Worm (Caenorhabditis elegans) whole organism, L4 larva: ENCODE results near the gene fbxb-111.

ENCODE experiments used
- F37D6.2 ChIP-seq: sonication (generic microtip); optimal IDR thresholded peaks from 2 replicates; lab custom pipeline; 2016; ENCODE audit warnings: mild to moderate bottlenecking, missing genetic modification characterization, missing compliant biosample characterization
- F44E2.7 ChIP-seq: fragments of 200-800 bp; sonication (Bioruptor generic); IDR thresholded peaks from 2 replicates; pipeline ENCODE4 v2.1.2; 2022; ENCODE audit warnings: missing genetic modification characterization, missing compliant biosample characterization
- Y105C5A.15 ChIP-seq: fragments of 200-800 bp; sonication (Bioruptor generic); IDR thresholded peaks from 2 replicates; pipeline ENCODE4 v1.3.6; 2022; ENCODE audit warnings: missing genetic modification characterization, missing compliant biosample characterization
- Y5F2A.4 ChIP-seq: fragments of 200-800 bp; sonication (Bioruptor generic); optimal IDR thresholded peaks from 2 replicates; lab custom pipeline; 2018; ENCODE audit warnings: mild to moderate bottlenecking, missing genetic modification characterization, missing compliant biosample characterization
- ZK337.2 ChIP-seq: fragments of 200-800 bp; sonication (Bioruptor generic); IDR thresholded peaks from 2 replicates; pipeline ENCODE4 v1.3.6; 2022; ENCODE audit warnings: missing genetic modification reagents, missing genetic modification characterization, missing compliant biosample characterization
- aly-2 ChIP-seq: sonication (generic microtip); optimal IDR thresholded peaks from 2 replicates; lab custom pipeline; 2018; ENCODE audit warnings: missing biosample characterization, missing genetic modification characterization
- ceh-20 ChIP-seq: fragments of 200-800 bp; sonication (Bioruptor generic); IDR thresholded peaks from 2 replicates; pipeline ENCODE4 v1.3.6; 2022; ENCODE audit warnings: missing genetic modification reagents, missing genetic modification characterization, missing compliant biosample characterization
- ceh-32 ChIP-seq: sonication (generic microtip); optimal IDR thresholded peaks from 2 replicates; lab custom pipeline; 2016; ENCODE audit warnings: mild to moderate bottlenecking, missing genetic modification characterization, missing compliant biosample characterization; ENCODE audit not compliant: poor library complexity
- daf-16 ChIP-seq, 3 experiments: sonication (generic microtip); optimal IDR thresholded peaks; 2 replicates each; lab custom pipeline; 2016 to 2017; ENCODE audit warnings: missing genetic modification characterization in 3 of 3, missing genetic modification reagents in 3 of 3, mild to moderate bottlenecking in 2 of 3, missing compliant biosample characterization in 2 of 3, missing biosample characterization in 1 of 3, moderate library complexity in 1 of 3
- dmd-6 ChIP-seq: fragments of 200-800 bp; sonication (Bioruptor generic); IDR thresholded peaks from 2 replicates; pipeline ENCODE4 v1.3.6; 2022; ENCODE audit warnings: missing genetic modification reagents, missing genetic modification characterization, missing compliant biosample characterization
- dmd-9 ChIP-seq: fragments of 200-800 bp; sonication (Bioruptor generic); IDR thresholded peaks from 2 replicates; pipeline ENCODE4 v1.3.6; 2022; ENCODE audit warnings: missing genetic modification reagents, missing genetic modification characterization, missing compliant biosample characterization
- duxl-1 ChIP-seq: sonication (generic microtip); optimal IDR thresholded peaks from 2 replicates; lab custom pipeline; 2016; ENCODE audit warnings: mild to moderate bottlenecking, missing genetic modification characterization, moderate library complexity, missing compliant biosample characterization; ENCODE audit not compliant: poor library complexity
- dve-1 ChIP-seq: sonication (generic microtip); optimal IDR thresholded peaks from 2 replicates; lab custom pipeline; 2017; ENCODE audit warnings: antibody characterized with exemption, mild to moderate bottlenecking, missing genetic modification characterization, missing compliant biosample characterization; ENCODE audit not compliant: insufficient read depth
- gei-8 ChIP-seq: fragments of 200-800 bp; sonication (Bioruptor generic); optimal IDR thresholded peaks from 2 replicates; lab custom pipeline; 2018; ENCODE audit warnings: mild to moderate bottlenecking, missing genetic modification characterization, missing compliant biosample characterization
- hif-1 ChIP-seq, 2 experiments: sonication (generic microtip); optimal IDR thresholded peaks; 2 replicates each; lab custom pipeline; 2016 to 2017; ENCODE audit warnings: missing compliant biosample characterization in 2 of 2, missing genetic modification characterization in 2 of 2, missing genetic modification reagents in 2 of 2, missing genotype in 2 of 2, mild to moderate bottlenecking in 1 of 2
- hlh-11 ChIP-seq: fragments of 200-800 bp; sonication (Bioruptor generic); optimal IDR thresholded peaks from 2 replicates; lab custom pipeline; 2018; ENCODE audit warnings: mild to moderate bottlenecking, missing genetic modification characterization, missing compliant biosample characterization
- hlh-30 ChIP-seq: sonication (generic microtip); optimal IDR thresholded peaks from 2 replicates; lab custom pipeline; 2017; ENCODE audit warnings: antibody characterized with exemption, mild to moderate bottlenecking, missing genetic modification characterization, missing compliant biosample characterization; ENCODE audit not compliant: insufficient read depth
- lin-13 ChIP-seq: fragments of 150-350 bp; optimal IDR thresholded peaks from 2 replicates; lab custom pipeline; 2014; ENCODE audit warnings: missing biosample characterization, missing genetic modification reagents, missing genetic modification characterization
- lir-3 ChIP-seq: sonication (generic microtip); optimal IDR thresholded peaks from 2 replicates; lab custom pipeline; 2016; ENCODE audit warnings: mild to moderate bottlenecking, missing genetic modification characterization, missing compliant biosample characterization
- lsy-2 ChIP-seq, 2 experiments: fragments of 150-350 bp in 1 of 2; sonication (generic microtip) in 1 of 2; optimal IDR thresholded peaks; 2 replicates each; lab custom pipeline; 2014 to 2017; ENCODE audit warnings: missing biosample characterization in 2 of 2, missing genetic modification characterization in 2 of 2
- madf-5 ChIP-seq, 2 experiments: fragments of 200-800 bp; sonication (Bioruptor generic); IDR thresholded peaks; 2 replicates each; pipeline ENCODE4 v1.3.6; 2022; ENCODE audit warnings: missing compliant biosample characterization in 2 of 2, missing genetic modification characterization in 2 of 2
- mdt-29 ChIP-seq: fragments of 200-800 bp; sonication (Bioruptor generic); IDR thresholded peaks from 2 replicates; pipeline ENCODE4 v1.3.6; 2022; ENCODE audit warnings: missing genetic modification reagents, missing genetic modification characterization, missing compliant biosample characterization
- mep-1 ChIP-seq: fragments of 150-350 bp; sonication (generic microtip); optimal IDR thresholded peaks from 3 replicates; lab custom pipeline; 2014; ENCODE audit warnings: missing biosample characterization, missing genetic modification characterization
- mxl-2 ChIP-seq: fragments of 200-800 bp; sonication (Bioruptor generic); conservative IDR thresholded peaks from 2 replicates; pipeline ENCODE4 v1.3.6; 2022; ENCODE audit warnings: missing genetic modification reagents, missing genetic modification characterization, missing compliant biosample characterization
- mxl-3 ChIP-seq: fragments of 200-800 bp; sonication (Bioruptor generic); optimal IDR thresholded peaks from 2 replicates; lab custom pipeline; 2018; ENCODE audit warnings: mild to moderate bottlenecking, missing genetic modification characterization, missing compliant biosample characterization
- nhr-10 ChIP-seq: fragments of 150-350 bp; optimal IDR thresholded peaks from 2 replicates; lab custom pipeline; 2014; ENCODE audit warnings: missing biosample characterization, missing genetic modification characterization
- nhr-102 ChIP-seq: sonication (generic microtip); optimal IDR thresholded peaks from 2 replicates; lab custom pipeline; 2016; ENCODE audit warnings: mild to moderate bottlenecking, missing genetic modification characterization, moderate library complexity, missing compliant biosample characterization
- nhr-11 ChIP-seq: fragments of 150-350 bp; optimal IDR thresholded peaks from 2 replicates; lab custom pipeline; 2014; ENCODE audit warnings: missing biosample characterization, missing genetic modification characterization
- nhr-28 ChIP-seq: fragments of 150-350 bp; optimal IDR thresholded peaks from 2 replicates; lab custom pipeline; 2014; ENCODE audit warnings: missing biosample characterization, missing genetic modification characterization
- nhr-41 ChIP-seq: fragments of 200-800 bp; sonication (Bioruptor generic); IDR thresholded peaks from 2 replicates; pipeline ENCODE4 v1.3.6; 2022; ENCODE audit warnings: missing genetic modification reagents, missing genetic modification characterization, missing compliant biosample characterization
- pha-4 ChIP-seq, 2 experiments: fragments of 150-350 bp in 1 of 2; fragments of 200-800 bp in 1 of 2; sonication (Bioruptor generic) in 1 of 2; IDR thresholded peaks in 1 of 2; optimal IDR thresholded peaks in 1 of 2; 2 replicates each; pipeline versions ENCODE4 v1.3.6 to Lab custom; 2014 to 2022; ENCODE audit warnings: missing genetic modification characterization in 2 of 2, missing genetic modification reagents in 2 of 2, missing biosample characterization in 1 of 2, missing compliant biosample characterization in 1 of 2
- php-3 ChIP-seq: fragments of 200-800 bp; sonication (Bioruptor generic); IDR thresholded peaks from 2 replicates; pipeline ENCODE4 v1.3.6; 2022; ENCODE audit warnings: missing genetic modification reagents, missing genetic modification characterization, missing compliant biosample characterization
- pqm-1 ChIP-seq: sonication (generic microtip); optimal IDR thresholded peaks from 2 replicates; lab custom pipeline; 2017; ENCODE audit warnings: missing biosample characterization, missing genetic modification characterization
- rbr-2 ChIP-seq: sonication (generic microtip); optimal IDR thresholded peaks from 2 replicates; lab custom pipeline; 2016; ENCODE audit warnings: missing genotype, missing genetic modification characterization, missing compliant biosample characterization
- saeg-2 ChIP-seq: fragments of 200-800 bp; sonication (Bioruptor generic); IDR thresholded peaks from 2 replicates; pipeline ENCODE4 v1.3.6; 2022; ENCODE audit warnings: missing genetic modification reagents, missing genetic modification characterization, missing compliant biosample characterization
- skn-1 ChIP-seq: fragments of 150-350 bp; optimal IDR thresholded peaks from 2 replicates; lab custom pipeline; 2014; ENCODE audit warnings: missing biosample characterization, missing genetic modification characterization
- snpc-1.2 ChIP-seq: fragments of 200-800 bp; sonication (Bioruptor generic); IDR thresholded peaks from 2 replicates; pipeline ENCODE4 v1.3.6; 2022; ENCODE audit warnings: missing genetic modification reagents, missing genetic modification characterization, missing compliant biosample characterization
- snpc-4 ChIP-seq: fragments of 150-350 bp; optimal IDR thresholded peaks from 2 replicates; lab custom pipeline; 2014; ENCODE audit warnings: missing biosample characterization, missing genetic modification characterization
- spr-3 ChIP-seq: fragments of 200-800 bp; sonication (Bioruptor generic); optimal IDR thresholded peaks from 2 replicates; lab custom pipeline; 2018; ENCODE audit warnings: mild to moderate bottlenecking, missing genetic modification characterization, missing compliant biosample characterization
- tra-1 ChIP-seq: fragments of 200-800 bp; sonication (Bioruptor generic); IDR thresholded peaks from 2 replicates; pipeline ENCODE4 v1.3.6; 2022; ENCODE audit warnings: missing genetic modification reagents, missing genetic modification characterization, missing compliant biosample characterization
- unc-39 ChIP-seq: sonication (generic microtip); optimal IDR thresholded peaks from 2 replicates; lab custom pipeline; 2017; ENCODE audit warnings: missing biosample characterization, missing genetic modification characterization
- unc-62 ChIP-seq, 3 experiments: fragments of 150-350 bp in 1 of 3; sonication (generic microtip); optimal IDR thresholded peaks in 2 of 3; peaks in 1 of 3; 1 replicate in 1 of 3; 2 replicates in 2 of 3; lab custom pipeline; 2014 to 2017; ENCODE audit warnings: missing biosample characterization in 3 of 3, missing genetic modification characterization in 3 of 3, missing genetic modification reagents in 3 of 3, missing genotype in 1 of 3
- zfp-3 ChIP-seq: fragments of 200-800 bp; sonication (Bioruptor generic); conservative IDR thresholded peaks from 2 replicates; pipeline ENCODE4 v1.3.6; 2022; ENCODE audit warnings: missing genetic modification reagents, missing genetic modification characterization, missing compliant biosample characterization
- zip-2 ChIP-seq: fragments of 150-350 bp; optimal IDR thresholded peaks from 2 replicates; lab custom pipeline; 2014; ENCODE audit warnings: missing biosample characterization, missing genetic modification characterization
- ztf-11 ChIP-seq: fragments of 150-350 bp; optimal IDR thresholded peaks from 2 replicates; lab custom pipeline; 2014; ENCODE audit warnings: missing biosample characterization, missing genetic modification characterization

The fbxb-111 gene

ce11 chrII:2735644-2736043, 39.2 kb downstream of the fbxb-111 start (continued):
- TF ChIP-seq lir-3 (tag; lab: Kevin White, UChicago) (no peak), hlh-11 (tag; lab: Kevin White, UChicago) (no peak), Y5F2A.4 (no peak), zip-2 (tag; lab: Kevin White, UChicago) (no peak), tra-1 (GFP tag; lab: Robert Waterston, UW) (0 out of 2 replicates have a peak, but pooled peaks have one; percentile 44), duxl-1 (tag; lab: Kevin White, UChicago) (no peak), php-3 (GFP tag; lab: Robert Waterston, UW) (no peak), ceh-32 (tag; lab: Kevin White, UChicago) (no peak), Y105C5A.15 (GFP tag; lab: Robert Waterston, UW) (0 out of 2 replicates have a peak, but pooled peaks have one; percentile 61), nhr-41 (GFP tag; lab: Robert Waterston, UW) (0 out of 2 replicates have a peak, but pooled peaks have one; percentile 31)

- TF ChIP-seq zfp-3 (GFP tag; lab: Robert Waterston, UW) (no peak), unc-39 (tag; lab: Kevin White, UChicago) (no peak), lin-13 (GFP tag; lab: Kevin White, UChicago) (no peak), skn-1 (tag; lab: Kevin White, UChicago) (no peak), mdt-29 (GFP tag; lab: Robert Waterston, UW) (no peak), mxl-2 (GFP tag; lab: Robert Waterston, UW) (no peak), unc-62 (GFP tag; optimal IDR thresholded peaks at IDR 0.05 in 1 of 2; lab: Kevin White, UChicago) (no peak), unc-62 (tag; optimal IDR thresholded peaks at IDR 0.05; lab: Kevin White, UChicago) (no peak), F44E2.7 (no peak), saeg-2 (GFP tag; lab: Robert Waterston, UW) (no peak), pqm-1 (tag; lab: Kevin White, UChicago) (no peak), tra-1 (GFP tag; lab: Robert Waterston, UW) (no peak), snpc-1.2 (GFP tag; lab: Robert Waterston, UW) (no peak)
These were observed 39.6 kb downstream of the fbxb-111 start, which contains the start of gene wdr-31 for ce11 chrII:2735192-2735591. TSS of gene wdr-31 (minus strand) at chrII:2735292.

DNA sequence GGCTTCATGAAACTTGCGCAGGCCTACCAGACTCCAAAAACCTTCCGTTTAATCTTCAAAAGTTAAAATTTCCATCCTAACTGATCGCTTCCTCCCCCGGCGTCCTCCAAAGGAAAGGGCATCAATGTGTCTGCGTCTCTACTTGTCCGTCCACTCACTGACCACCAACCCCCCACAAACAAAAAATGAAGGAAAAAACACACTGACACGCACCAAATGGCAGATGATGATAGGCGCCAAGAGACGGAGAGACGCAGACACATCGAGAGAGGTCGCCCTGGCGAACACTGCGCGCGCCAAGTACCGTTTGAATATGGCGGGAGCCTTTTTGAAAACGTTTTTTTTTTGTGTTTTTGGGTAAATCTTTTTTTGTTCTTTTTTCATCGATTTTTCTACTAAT, 40.1 kb downstream of the fbxb-111 start:
- TF ChIP-seq dve-1 (tag; lab: Kevin White, UChicago) (no peak), spr-3 (GFP tag; lab: Kevin White, UChicago) (no peak), dmd-6 (GFP tag; lab: Robert Waterston, UW) (0 out of 2 replicates have a peak, but pooled peaks have one; percentile 8), ceh-20 (no peak), gei-8 (GFP tag; lab: Kevin White, UChicago) (no peak), aly-2 (no peak), daf-16 (GFP tag; optimal IDR thresholded peaks at IDR 0.05; lab: Kevin White, UChicago) (no peak), daf-16 (tag; optimal IDR thresholded peaks at IDR 0.05; lab: Kevin White, UChicago) (no peak), snpc-4 (no peak), dmd-9 (GFP tag; lab: Robert Waterston, UW) (0 out of 2 replicates have a peak, but pooled peaks have one; percentile 44), lsy-2 (tag; optimal IDR thresholded peaks at IDR 0.05; lab: Kevin White, UChicago) (peak in 1 of 2 experiments; percentile 30), nhr-28 (no peak), nhr-41 (GFP tag; lab: Robert Waterston, UW) (no peak), skn-1 (tag; lab: Kevin White, UChicago) (no peak), hif-1 (tag; optimal IDR thresholded peaks at IDR 0.05; lab: Kevin White, UChicago) (no peak), F37D6.2 (tag; lab: Kevin White, UChicago) (no peak), rbr-2 (tag; lab: Kevin White, UChicago) (no peak), mep-1 (peak; percentile 64), nhr-11 (tag; lab: Kevin White, UChicago) (no peak), mxl-3 (no peak), nhr-102 (tag; lab: Kevin White, UChicago) (no peak), hlh-30 (tag; lab: Kevin White, UChicago) (peak; percentile 46), ztf-11 (tag; lab: Kevin White, UChicago) (no peak), nhr-10 (tag; lab: Kevin White, UChicago) (no peak), ZK337.2 (GFP tag; lab: Robert Waterston, UW) (no peak), saeg-2 (GFP tag; lab: Robert Waterston, UW) (no peak), madf-5 (GFP tag; IDR thresholded peaks at IDR 0.05; lab: Robert Waterston, UW) (no peak), pha-4 (GFP tag; IDR thresholded peaks at IDR 0.05; lab: Robert Waterston, UW) (no peak), pha-4 (tag; optimal IDR thresholded peaks at IDR 0.05; lab: Kevin White, UChicago) (no peak), pqm-1 (tag; lab: Kevin White, UChicago) (no peak), lin-13 (GFP tag; lab: Kevin White, UChicago) (no peak)
